Worm (Caenorhabditis elegans) whole organism, early embryonic: ENCODE measurements around the gene chtl-1.

ENCODE experiments used
- B0310.2 ChIP-seq: sonication (generic microtip); optimal IDR thresholded peaks from 2 replicates; lab custom pipeline; 2016; ENCODE audit warnings: mild to moderate bottlenecking, missing genetic modification characterization, missing compliant biosample characterization
- aly-1 ChIP-seq: sonication (generic microtip); optimal IDR thresholded peaks from 2 replicates; lab custom pipeline; 2016; ENCODE audit warnings: missing genetic modification characterization, missing compliant biosample characterization
- ama-1 ChIP-seq: fragments of 150-350 bp; optimal IDR thresholded peaks from 2 replicates; lab custom pipeline; 2014
- ceh-13 ChIP-seq: fragments of 200-800 bp; sonication (Bioruptor generic); optimal IDR thresholded peaks from 2 replicates; lab custom pipeline; 2018; ENCODE audit warnings: mild to moderate bottlenecking, missing genetic modification characterization, missing compliant biosample characterization
- ceh-36 ChIP-seq: sonication (generic microtip); optimal IDR thresholded peaks from 2 replicates; lab custom pipeline; 2016; ENCODE audit warnings: missing genetic modification characterization, inconsistent platforms, missing compliant biosample characterization
- ets-7 ChIP-seq: sonication (generic microtip); optimal IDR thresholded peaks from 2 replicates; lab custom pipeline; 2016; ENCODE audit warnings: missing genotype, missing genetic modification characterization, missing compliant biosample characterization
- flt-1 ChIP-seq: fragments of 200-800 bp; sonication (Bioruptor generic); IDR thresholded peaks from 2 replicates; pipeline ENCODE4 v1.3.6; 2022; ENCODE audit warnings: missing genetic modification characterization, missing compliant biosample characterization
- hmbx-1 ChIP-seq: sonication (generic microtip); optimal IDR thresholded peaks from 2 replicates; lab custom pipeline; 2016; ENCODE audit warnings: mild to moderate bottlenecking, missing genetic modification characterization, missing compliant biosample characterization
- hmg-4 ChIP-seq: fragments of 200-800 bp; sonication (Bioruptor generic); optimal IDR thresholded peaks from 2 replicates; lab custom pipeline; 2018; ENCODE audit warnings: mild to moderate bottlenecking, missing genetic modification characterization, missing compliant biosample characterization
- hnd-1 ChIP-seq: sonication (generic microtip); optimal IDR thresholded peaks from 2 replicates; lab custom pipeline; 2016; ENCODE audit warnings: missing genetic modification characterization, missing compliant biosample characterization
- pes-1 ChIP-seq: fragments of 200-800 bp; sonication (Bioruptor generic); IDR thresholded peaks from 2 replicates; pipeline ENCODE4 v1.3.6; 2022; ENCODE audit warnings: missing genetic modification reagents, missing genetic modification characterization, missing compliant biosample characterization
- scrt-1 ChIP-seq: fragments of 200-800 bp; sonication (Bioruptor generic); IDR thresholded peaks from 2 replicates; pipeline ENCODE4 v1.3.6; 2022; ENCODE audit warnings: missing genetic modification characterization, missing compliant biosample characterization
- sea-1 ChIP-seq: fragments of 200-800 bp; sonication (Bioruptor generic); conservative IDR thresholded peaks from 2 replicates; pipeline ENCODE4 v1.3.6; 2022; ENCODE audit warnings: missing genetic modification characterization, missing compliant biosample characterization
- tbx-11 ChIP-seq: fragments of 200-800 bp; sonication (Bioruptor generic); IDR thresholded peaks from 2 replicates; pipeline ENCODE4 v1.3.6; 2022; ENCODE audit warnings: missing genetic modification characterization, missing compliant biosample characterization
- tbx-37 ChIP-seq: fragments of 200-800 bp; sonication (Bioruptor generic); conservative IDR thresholded peaks from 2 replicates; pipeline ENCODE4 v1.3.6; 2022; ENCODE audit warnings: missing genetic modification reagents, missing genetic modification characterization, missing compliant biosample characterization
- tra-4 ChIP-seq: sonication (generic microtip); optimal IDR thresholded peaks from 2 replicates; lab custom pipeline; 2017; ENCODE audit warnings: missing genetic modification characterization, missing compliant biosample characterization

The chtl-1 gene

DNA sequence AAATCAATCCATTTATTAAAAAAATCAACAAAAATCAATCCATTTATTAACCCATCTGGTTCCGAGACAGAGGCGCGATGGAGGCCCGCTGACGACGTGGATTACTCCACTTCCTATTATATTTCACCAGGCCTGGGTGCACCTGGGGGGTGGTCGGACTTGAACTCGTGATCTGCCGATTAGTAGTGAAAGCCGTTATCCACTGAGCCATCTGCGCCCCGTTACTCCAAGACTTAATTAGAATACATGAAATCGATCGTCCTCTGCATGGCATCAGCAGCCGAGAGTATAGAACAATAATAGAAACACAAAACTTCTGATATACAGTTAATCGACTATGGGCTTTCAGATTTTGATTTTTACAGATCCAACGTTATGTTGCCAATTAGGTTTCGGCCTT is 54.5 kb downstream of the chtl-1 start:
- TF ChIP-seq hmg-4, result no peak
- no peak for TF ChIP-seq ceh-36 (tag; lab: Kevin White, UChicago)
- no peak for TF ChIP-seq tbx-11 (GFP tag; lab: Robert Waterston, UW)
- no peak for TF ChIP-seq ceh-13 (GFP tag; lab: Kevin White, UChicago)
- TF ChIP-seq aly-1, result no peak
- no peak for TF ChIP-seq B0310.2
- no peak for TF ChIP-seq scrt-1 (GFP tag; lab: Robert Waterston, UW)
- no peak for TF ChIP-seq tra-4 (tag; lab: Kevin White, UChicago)
- no peak for TF ChIP-seq tbx-37 (GFP tag; lab: Robert Waterston, UW)
- no peak for TF ChIP-seq ets-7 (tag; lab: Kevin White, UChicago)
- no peak for TF ChIP-seq hnd-1 (tag; lab: Kevin White, UChicago)
- no peak for TF ChIP-seq pes-1 (GFP tag; lab: Robert Waterston, UW)
- TF ChIP-seq sea-1 (GFP tag; lab: Robert Waterston, UW), result no peak
- no peak for TF ChIP-seq ama-1 (lab: Kevin White, UChicago)
- no peak for TF ChIP-seq hmbx-1 (tag; lab: Kevin White, UChicago)
- no peak for TF ChIP-seq flt-1 (GFP tag; lab: Robert Waterston, UW)
